Fruit fly (Drosophila melanogaster) whole organism, embryonic: ENCODE data around the gene CG5810.

ENCODE experiments used
- Antp ChIP-seq: fragments of 200-800 bp; sonication (Bioruptor generic); optimal IDR thresholded peaks from 3 replicates; lab custom pipeline; 2016; ENCODE audit warnings: missing biosample characterization, missing genetic modification characterization
- CG10147 ChIP-seq: fragments of 200-800 bp; sonication (Bioruptor generic); optimal IDR thresholded peaks from 2 replicates; lab custom pipeline; 2019; ENCODE audit warnings: missing biosample characterization, mild to moderate bottlenecking, missing genetic modification characterization, moderate library complexity
- CG10543 ChIP-seq: fragments of 200-800 bp; sonication (Bioruptor generic); optimal IDR thresholded peaks from 3 replicates; lab custom pipeline; 2017; ENCODE audit warnings: missing biosample characterization, mild to moderate bottlenecking, missing genetic modification characterization, moderate library complexity
- CG10979 ChIP-seq: fragments of 200-800 bp; sonication (Bioruptor generic); optimal IDR thresholded peaks from 2 replicates; lab custom pipeline; 2018; ENCODE audit warnings: missing biosample characterization, mild to moderate bottlenecking, missing genetic modification characterization, moderate library complexity
- CG11247 ChIP-seq: fragments of 200-800 bp; sonication (Bioruptor generic); IDR thresholded peaks from 2 replicates; pipeline ENCODE4 v1.3.6; 2022; ENCODE audit warnings: missing biosample characterization, missing genetic modification characterization
- CG11560 ChIP-seq: fragments of 200-800 bp; sonication (Bioruptor generic); IDR thresholded peaks from 3 replicates; pipeline ENCODE4 v1.3.6; 2022; ENCODE audit warnings: missing biosample characterization, missing genetic modification characterization
- CG12071 ChIP-seq: fragments of 200-800 bp; sonication (Bioruptor generic); optimal IDR thresholded peaks from 3 replicates; lab custom pipeline; 2018; ENCODE audit warnings: missing biosample characterization, mild to moderate bottlenecking, missing genetic modification characterization
- CG16779 ChIP-seq: fragments of 200-800 bp; sonication (Bioruptor generic); IDR thresholded peaks from 2 replicates; pipeline ENCODE4 v1.3.6; 2022; ENCODE audit warnings: missing biosample characterization, missing genetic modification characterization
- CG16863 ChIP-seq: fragments of 200-800 bp; sonication (Bioruptor generic); optimal IDR thresholded peaks from 3 replicates; lab custom pipeline; 2016; ENCODE audit warnings: missing biosample characterization, missing genetic modification characterization
- CG2129 ChIP-seq: fragments of 200-800 bp; sonication (Bioruptor generic); IDR thresholded peaks from 2 replicates; pipeline ENCODE4 v1.3.6; 2022; ENCODE audit warnings: missing biosample characterization, missing genetic modification characterization; ENCODE audit not compliant: partially characterized antibody
- CG2202 ChIP-seq: fragments of 200-800 bp; sonication (Bioruptor generic); optimal IDR thresholded peaks from 2 replicates; lab custom pipeline; 2018; ENCODE audit warnings: missing biosample characterization, mild to moderate bottlenecking, missing genetic modification characterization
- CG30431 ChIP-seq: fragments of 200-800 bp; sonication (Bioruptor generic); optimal IDR thresholded peaks from 2 replicates; lab custom pipeline; 2017; ENCODE audit warnings: missing biosample characterization, missing genetic modification characterization
- CG3995 ChIP-seq: fragments of 200-800 bp; sonication (Bioruptor generic); optimal IDR thresholded peaks from 3 replicates; lab custom pipeline; 2016; ENCODE audit warnings: missing biosample characterization, missing genetic modification characterization
- CG4282 ChIP-seq: fragments of 200-800 bp; sonication (Bioruptor generic); optimal IDR thresholded peaks from 2 replicates; lab custom pipeline; 2016; ENCODE audit warnings: missing biosample characterization, missing genetic modification characterization
- CG4328 ChIP-seq: fragments of 200-800 bp; sonication (Bioruptor generic); optimal IDR thresholded peaks from 3 replicates; lab custom pipeline; 2017; ENCODE audit warnings: missing biosample characterization, missing genetic modification reagents, missing genetic modification characterization
- CG4360 ChIP-seq: fragments of 200-800 bp; sonication (Bioruptor generic); IDR thresholded peaks from 2 replicates; pipeline ENCODE4 v1.3.6; 2022; ENCODE audit warnings: missing biosample characterization, missing genetic modification characterization
- CG43689 ChIP-seq: fragments of 200-800 bp; sonication (Bioruptor generic); IDR thresholded peaks from 2 replicates; pipeline ENCODE4 v1.3.6; 2022; ENCODE audit warnings: missing biosample characterization, missing genetic modification characterization
- CG4424 ChIP-seq: fragments of 200-800 bp; sonication (Bioruptor generic); optimal IDR thresholded peaks from 3 replicates; lab custom pipeline; 2016; ENCODE audit warnings: missing biosample characterization, missing genetic modification characterization
- CG4820 ChIP-seq: fragments of 200-800 bp; sonication (Bioruptor generic); optimal IDR thresholded peaks from 3 replicates; lab custom pipeline; 2016; ENCODE audit warnings: missing biosample characterization, missing genetic modification characterization
- CG6689 ChIP-seq: fragments of 200-800 bp; sonication (Bioruptor generic); IDR thresholded peaks from 2 replicates; pipeline ENCODE4 v1.3.6; 2022; ENCODE audit warnings: missing biosample characterization, missing genetic modification characterization
- CG6765 ChIP-seq: fragments of 200-800 bp; sonication (Bioruptor generic); optimal IDR thresholded peaks from 3 replicates; lab custom pipeline; 2017; ENCODE audit warnings: missing biosample characterization, mild to moderate bottlenecking, missing genetic modification characterization
- CG7745 ChIP-seq: fragments of 200-800 bp; sonication (Bioruptor generic); optimal IDR thresholded peaks from 2 replicates; lab custom pipeline; 2018; ENCODE audit warnings: missing biosample characterization, mild to moderate bottlenecking, missing genetic modification characterization, moderate library complexity
- CG8290 ChIP-seq, 3 experiments: fragments of 200-800 bp; sonication (Bioruptor generic); optimal IDR thresholded peaks; 2 replicates each; lab custom pipeline; 2016 to 2019; ENCODE audit warnings: missing biosample characterization in 3 of 3, missing genetic modification characterization in 3 of 3, mild to moderate bottlenecking in 2 of 3, moderate library complexity in 1 of 3
- Gug ChIP-seq: fragments of 200-800 bp; sonication (Bioruptor generic); IDR thresholded peaks from 4 replicates; pipeline ENCODE4 v1.3.6; 2022; ENCODE audit warnings: missing biosample characterization, missing genetic modification characterization
- HLH4C ChIP-seq: fragments of 200-800 bp; sonication (Bioruptor generic); IDR thresholded peaks from 3 replicates; pipeline ENCODE4 v1.3.6; 2022; ENCODE audit warnings: missing biosample characterization, missing genetic modification characterization; ENCODE audit not compliant: partially characterized antibody
- Hr39 ChIP-seq: fragments of >200 bp; optimal IDR thresholded peaks from 2 replicates; lab custom pipeline; 2017
- Kr ChIP-seq: fragments of 200-800 bp; sonication (Bioruptor generic); optimal IDR thresholded peaks from 2 replicates; lab custom pipeline; 2017; ENCODE audit warnings: missing biosample characterization, mild to moderate bottlenecking, missing genetic modification characterization
- Myb ChIP-seq: fragments of 200-800 bp; sonication (Bioruptor generic); optimal IDR thresholded peaks from 2 replicates; lab custom pipeline; 2016; ENCODE audit warnings: missing biosample characterization, missing genetic modification characterization
- Neu2 ChIP-seq: fragments of 200-800 bp; sonication (Bioruptor generic); optimal IDR thresholded peaks from 3 replicates; lab custom pipeline; 2016; ENCODE audit warnings: missing biosample characterization, missing genetic modification characterization, borderline replicate concordance
- Nf-YA ChIP-seq: fragments of 200-800 bp; sonication (Bioruptor generic); IDR thresholded peaks from 2 replicates; pipeline ENCODE4 v1.3.6; 2022; ENCODE audit warnings: missing biosample characterization, missing genetic modification characterization
- Optix ChIP-seq: fragments of 200-800 bp; sonication (Bioruptor generic); IDR thresholded peaks from 3 replicates; pipeline ENCODE4 v1.3.6; 2022; ENCODE audit warnings: missing biosample characterization, missing genetic modification characterization
- Sry-β ChIP-seq: fragments of 200-800 bp; sonication (Bioruptor generic); optimal IDR thresholded peaks from 2 replicates; lab custom pipeline; 2018; ENCODE audit warnings: missing biosample characterization, mild to moderate bottlenecking, missing genetic modification characterization, moderate library complexity
- bowl ChIP-seq: fragments of 200-800 bp; sonication (Bioruptor generic); IDR thresholded peaks from 2 replicates; pipeline ENCODE4 v1.3.6; 2022; ENCODE audit warnings: missing biosample characterization, missing genetic modification characterization
- cas ChIP-seq: fragments of 200-800 bp; sonication (Bioruptor generic); IDR thresholded peaks from 2 replicates; pipeline ENCODE4 v1.3.6; 2022; ENCODE audit warnings: missing biosample characterization, missing genetic modification characterization
- chm ChIP-seq: fragments of 200-800 bp; sonication (Bioruptor generic); IDR thresholded peaks from 2 replicates; pipeline ENCODE4 v1.3.6; 2022; ENCODE audit warnings: missing biosample characterization, missing genetic modification characterization
- corto ChIP-seq: fragments of 200-800 bp; sonication (Bioruptor generic); optimal IDR thresholded peaks from 2 replicates; lab custom pipeline; 2016; ENCODE audit warnings: missing biosample characterization, mild to moderate bottlenecking, missing genetic modification characterization, moderate library complexity
- danr ChIP-seq: fragments of 200-800 bp; sonication (Bioruptor generic); IDR thresholded peaks from 2 replicates; pipeline ENCODE4 v1.3.6; 2022; ENCODE audit warnings: missing biosample characterization, missing genetic modification characterization
- exex ChIP-seq: fragments of 200-800 bp; sonication (Bioruptor generic); optimal IDR thresholded peaks from 4 replicates; lab custom pipeline; 2018; ENCODE audit warnings: missing biosample characterization, mild to moderate bottlenecking, missing genetic modification characterization, moderate library complexity
- ham ChIP-seq: fragments of 200-800 bp; sonication (Bioruptor generic); IDR thresholded peaks from 2 replicates; pipeline ENCODE4 v1.3.6; 2022; ENCODE audit warnings: missing biosample characterization, missing genetic modification characterization
- her ChIP-seq: fragments of 200-800 bp; sonication (Bioruptor generic); optimal IDR thresholded peaks from 2 replicates; lab custom pipeline; 2016; ENCODE audit warnings: missing biosample characterization, missing genetic modification characterization
- luna ChIP-seq: fragments of 200-800 bp; sonication (Bioruptor generic); optimal IDR thresholded peaks from 2 replicates; lab custom pipeline; 2016; ENCODE audit warnings: missing biosample characterization, missing genetic modification characterization
- nerfin-1 ChIP-seq: fragments of 200-800 bp; sonication (Bioruptor generic); optimal IDR thresholded peaks from 3 replicates; lab custom pipeline; 2019; ENCODE audit warnings: missing biosample characterization, mild to moderate bottlenecking, missing genetic modification characterization, moderate library complexity
- pho ChIP-seq: fragments of 200-800 bp; sonication (Bioruptor generic); optimal IDR thresholded peaks from 2 replicates; lab custom pipeline; 2016; ENCODE audit warnings: missing biosample characterization, missing genetic modification characterization
- run ChIP-seq: fragments of 200-800 bp; sonication (Bioruptor generic); optimal IDR thresholded peaks from 3 replicates; lab custom pipeline; 2018; ENCODE audit warnings: missing biosample characterization, mild to moderate bottlenecking, missing genetic modification characterization
- shn ChIP-seq: fragments of 200-800 bp; sonication (Bioruptor generic); optimal IDR thresholded peaks from 3 replicates; lab custom pipeline; 2016; ENCODE audit warnings: missing biosample characterization, missing genetic modification characterization
- unpg ChIP-seq: fragments of 200-800 bp; sonication (Bioruptor generic); optimal IDR thresholded peaks from 3 replicates; lab custom pipeline; 2018; ENCODE audit warnings: missing biosample characterization, mild to moderate bottlenecking, missing genetic modification characterization, moderate library complexity
- wek ChIP-seq: fragments of 200-800 bp; sonication (Bioruptor generic); optimal IDR thresholded peaks from 3 replicates; lab custom pipeline; 2018; ENCODE audit warnings: missing biosample characterization, mild to moderate bottlenecking, missing genetic modification characterization, moderate library complexity
- wor ChIP-seq: fragments of 200-800 bp; sonication (Bioruptor generic); IDR thresholded peaks from 2 replicates; pipeline ENCODE4 v1.3.6; 2022; ENCODE audit warnings: missing biosample characterization, missing genetic modification characterization
- z ChIP-seq: fragments of 200-800 bp; sonication (Bioruptor generic); IDR thresholded peaks from 3 replicates; pipeline ENCODE4 v1.3.6; 2022; ENCODE audit warnings: missing biosample characterization, missing genetic modification characterization

CG5810 gene

DNA sequence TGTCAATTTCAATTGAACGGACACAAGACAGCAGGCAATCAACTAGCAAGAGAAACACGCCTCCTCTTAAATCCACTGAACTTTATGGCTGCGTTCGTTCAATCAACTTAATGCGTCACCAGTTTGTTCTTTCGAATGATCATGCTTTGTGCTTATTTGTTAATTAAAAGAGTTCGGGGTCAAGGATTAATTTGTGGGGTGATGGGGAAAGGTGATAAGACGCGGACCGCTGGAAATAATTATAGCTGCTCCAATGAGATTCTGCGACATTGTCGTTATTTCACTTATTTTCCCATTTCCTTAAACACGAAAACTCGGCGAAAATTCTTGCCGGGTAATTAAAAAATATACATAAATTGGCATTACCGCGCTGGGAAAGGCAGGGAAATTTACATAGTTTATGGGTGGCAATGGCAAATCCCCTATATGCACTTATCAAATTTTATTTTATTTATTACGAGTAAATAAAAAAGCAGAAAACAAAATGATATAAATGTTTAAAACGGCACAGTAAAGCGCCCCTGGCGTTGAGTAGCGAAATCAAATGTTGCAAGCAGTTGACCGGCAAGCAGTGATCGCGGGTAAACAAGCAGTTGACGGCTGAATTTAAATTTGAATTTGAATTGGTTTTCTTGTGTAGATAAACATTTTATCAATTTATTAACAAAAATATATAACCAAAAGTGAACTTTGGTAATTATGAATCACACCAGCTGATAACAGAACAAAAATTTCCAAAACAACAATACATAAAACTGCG lies 21.0 kb downstream of the CG5810 start (continued):
- no peak for TF ChIP-seq CG4282 (GFP tag; lab: Kevin White, UChicago)
- no peak for TF ChIP-seq bowl (GFP tag; lab: Robert Waterston, UW)
- 0 out of 2 replicates have a peak, but pooled peaks have one; percentile 33 for TF ChIP-seq CG6689 (GFP tag; lab: Robert Waterston, UW)
- TF ChIP-seq CG4360, result no peak
- peak; percentile 54 for TF ChIP-seq CG4328 (GFP tag; lab: Kevin White, UChicago)
- peak; percentile 83 for TF ChIP-seq shn (GFP tag; lab: Kevin White, UChicago)
- no peak; the same call in 2 of the 3 replicates for TF ChIP-seq CG11560 (tag; lab: Robert Waterston, UW)
- TF ChIP-seq CG4424, result peak; percentile 86
- TF ChIP-seq unpg, result peak; percentile 67
- TF ChIP-seq Gug, result peak; percentile 35; the same call in 1 of the 4 replicates
- TF ChIP-seq z (GFP tag; lab: Robert Waterston, UW), result no peak
- TF ChIP-seq CG10543 (GFP tag; lab: Kevin White, UChicago), result peak; percentile 64
- peak; percentile 43 for TF ChIP-seq wek (GFP tag; lab: Kevin White, UChicago)
- TF ChIP-seq Myb (GFP tag; lab: Kevin White, UChicago), result peak; percentile 98
- no peak for TF ChIP-seq CG7745 (tag; lab: Kevin White, UChicago)
- peak; percentile 55; the same call in 1 of the 2 replicates for TF ChIP-seq CG11247 (GFP tag; lab: Robert Waterston, UW)
- peak; percentile 81 for TF ChIP-seq chm (GFP tag; lab: Robert Waterston, UW)
- TF ChIP-seq HLH4C (GFP tag; lab: Robert Waterston, UW), result no peak
- TF ChIP-seq Neu2, result no peak
- TF ChIP-seq Antp (GFP tag; lab: Kevin White, UChicago), result peak; percentile 72
- peak; percentile 55; the same call in 1 of the 2 replicates for TF ChIP-seq CG16779
- no peak; the same call in 1 of the 2 replicates for TF ChIP-seq wor (GFP tag; lab: Robert Waterston, UW)
- TF ChIP-seq CG2202, result peak; percentile 35
- TF ChIP-seq ham (GFP tag; lab: Robert Waterston, UW), result peak; percentile 38; the same call in 1 of the 2 replicates
- no peak for TF ChIP-seq Kr (GFP tag; lab: Kevin White, UChicago)
- no peak for TF ChIP-seq CG2129 (GFP tag; lab: Robert Waterston, UW)
- peak; percentile 62 for TF ChIP-seq her (GFP tag; lab: Kevin White, UChicago)
- no peak for TF ChIP-seq CG3995 (GFP tag; lab: Kevin White, UChicago)
- peak; percentile 67 for TF ChIP-seq CG12071 (GFP tag; lab: Kevin White, UChicago)
- TF ChIP-seq Optix (GFP tag; lab: Robert Waterston, UW), result peak; percentile 79
- TF ChIP-seq CG30431 (GFP tag; lab: Kevin White, UChicago), result peak; percentile 70
- peak; percentile 75 for TF ChIP-seq CG10979
- no peak for TF ChIP-seq corto (GFP tag; lab: Kevin White, UChicago)
- no peak for TF ChIP-seq run (tag; lab: Kevin White, UChicago)
- 0 out of 2 replicates have a peak, but pooled peaks have one; percentile 41 for TF ChIP-seq danr (GFP tag; lab: Robert Waterston, UW)
- no peak for TF ChIP-seq Hr39 (lab: Kevin White, UChicago)
- peak; percentile 2 for TF ChIP-seq luna (GFP tag; lab: Kevin White, UChicago)
- peak; percentile 72 for TF ChIP-seq CG8290 (GFP tag; optimal IDR thresholded peaks at IDR 0.05; lab: Kevin White, UChicago)
- peak; percentile 41 to 86 for TF ChIP-seq CG8290 (tag; optimal IDR thresholded peaks at IDR 0.05; lab: Kevin White, UChicago)
- TF ChIP-seq CG4820 (GFP tag; lab: Kevin White, UChicago), result peak; percentile 71
- peak; percentile 74 for TF ChIP-seq CG6765 (GFP tag; lab: Kevin White, UChicago)
- peak; percentile 20 for TF ChIP-seq Sry-β
- TF ChIP-seq cas, result no peak
- peak; percentile 61 for TF ChIP-seq nerfin-1
- TF ChIP-seq CG10147, result peak; percentile 65
- TF ChIP-seq Nf-YA (GFP tag; lab: Robert Waterston, UW), result 0 out of 2 replicates have a peak, but pooled peaks have one; percentile 43
- peak; percentile 65 for TF ChIP-seq CG16863 (GFP tag; lab: Kevin White, UChicago)
- no peak for TF ChIP-seq CG43689 (GFP tag; lab: Robert Waterston, UW)
- peak; percentile 72 for TF ChIP-seq pho
- peak; percentile 6 for TF ChIP-seq exex
